Fruit fly (Drosophila melanogaster) whole organism, embryonic: ENCODE measurements around the gene THADA.

Experiments
- B-H2 ChIP-seq: fragments of 200-800 bp; sonication (Bioruptor generic); optimal IDR thresholded peaks from 2 replicates; lab custom pipeline; 2018; ENCODE audit warnings: missing biosample characterization, mild to moderate bottlenecking, missing genetic modification characterization
- CG1792 ChIP-seq: fragments of 200-800 bp; sonication (Bioruptor generic); optimal IDR thresholded peaks from 2 replicates; lab custom pipeline; 2016; ENCODE audit warnings: missing biosample characterization, missing genetic modification characterization
- CG5953 ChIP-seq: fragments of 200-800 bp; sonication (Bioruptor generic); IDR thresholded peaks from 2 replicates; pipeline ENCODE4 v1.3.6; 2022; ENCODE audit warnings: missing biosample characterization, missing genetic modification characterization
- CG6272 ChIP-seq: fragments of 200-800 bp; sonication (Bioruptor generic); IDR thresholded peaks from 2 replicates; pipeline ENCODE4 v1.3.6; 2022; ENCODE audit warnings: missing biosample characterization, missing genetic modification characterization
- disco-r ChIP-seq: fragments of 200-800 bp; sonication (Bioruptor generic); optimal IDR thresholded peaks from 2 replicates; lab custom pipeline; 2016; ENCODE audit warnings: missing biosample characterization, missing genetic modification characterization
- insv ChIP-seq, 2 experiments: fragments of 200-800 bp; sonication (Bioruptor generic); optimal IDR thresholded peaks; 3 replicates each; lab custom pipeline; 2016 to 2018; ENCODE audit warnings: missing biosample characterization in 2 of 2, missing genetic modification characterization in 2 of 2
- psq ChIP-seq: fragments of 200-800 bp; sonication (Bioruptor generic); optimal IDR thresholded peaks from 2 replicates; lab custom pipeline; 2017; ENCODE audit warnings: missing biosample characterization, missing genetic modification characterization
- sd ChIP-seq: fragments of 200-800 bp; sonication (Bioruptor generic); optimal IDR thresholded peaks from 3 replicates; lab custom pipeline; 2018; ENCODE audit warnings: missing biosample characterization, mild to moderate bottlenecking, missing genetic modification characterization, moderate library complexity
- tx ChIP-seq: fragments of 200-800 bp; sonication (Bioruptor generic); optimal IDR thresholded peaks from 2 replicates; lab custom pipeline; 2016; ENCODE audit warnings: missing biosample characterization, missing genetic modification characterization
- wor ChIP-seq: fragments of 200-800 bp; sonication (Bioruptor generic); IDR thresholded peaks from 2 replicates; pipeline ENCODE4 v1.3.6; 2022; ENCODE audit warnings: missing biosample characterization, missing genetic modification characterization
- zfh2 ChIP-seq: fragments of 200-800 bp; sonication (Bioruptor generic); optimal IDR thresholded peaks from 2 replicates; lab custom pipeline; 2016; ENCODE audit warnings: missing biosample characterization, missing genetic modification characterization

DNA sequence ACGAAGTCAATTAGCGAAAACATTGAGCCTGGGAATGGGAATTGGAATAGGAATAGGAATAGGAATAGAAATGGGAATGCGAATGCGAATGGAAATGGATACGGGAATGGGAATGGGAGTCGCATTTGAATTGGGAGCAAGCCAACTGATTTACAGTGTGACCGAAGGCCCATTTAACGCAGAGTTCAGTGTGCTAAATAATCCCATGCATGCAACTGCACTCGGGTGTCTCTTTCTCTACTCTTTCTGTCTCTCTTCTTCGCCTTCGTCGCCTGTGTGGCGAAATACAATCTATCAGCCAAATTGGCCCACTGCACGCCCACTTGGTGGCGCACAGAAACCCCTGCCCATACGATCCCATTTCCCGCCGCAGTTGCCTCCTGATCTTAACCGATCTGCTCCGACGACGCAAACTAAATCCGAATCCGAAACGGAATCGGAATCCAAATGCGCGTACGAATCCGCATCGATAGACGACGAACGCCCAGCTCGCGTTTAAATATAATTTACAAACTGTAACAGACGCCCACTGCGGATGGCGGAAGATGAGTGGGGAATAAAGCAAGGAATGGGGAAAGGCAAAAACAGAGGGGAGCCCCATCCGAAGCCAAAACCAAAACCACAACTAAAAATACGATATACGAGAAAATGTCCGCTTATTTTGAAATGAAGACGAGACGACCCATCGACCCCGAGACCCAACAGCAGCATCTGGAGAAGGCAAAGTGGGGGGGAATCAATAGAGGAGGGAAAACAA, 21.1 kb downstream of the THADA start:
- no peak for TF ChIP-seq disco-r
- no peak for TF ChIP-seq psq (GFP tag; lab: Kevin White, UChicago)
- TF ChIP-seq CG5953 (GFP tag; lab: Robert Waterston, UW) = no peak
- no peak for TF ChIP-seq tx (GFP tag; lab: Kevin White, UChicago)
- TF ChIP-seq wor = no peak
- TF ChIP-seq insv (GFP tag; optimal IDR thresholded peaks at IDR 0.05; lab: Kevin White, UChicago) = no peak
- no peak for TF ChIP-seq zfh2 (GFP tag; lab: Kevin White, UChicago)
- no peak for TF ChIP-seq B-H2 (GFP tag; lab: Kevin White, UChicago)
- no peak for TF ChIP-seq CG1792 (GFP tag; lab: Kevin White, UChicago)
- TF ChIP-seq CG6272 (GFP tag; lab: Robert Waterston, UW) = no peak
- no peak for TF ChIP-seq sd (tag; lab: Kevin White, UChicago)
